Fruit fly (Drosophila melanogaster) whole organism, embryonic: ENCODE results near the gene CG4218.
A peak's percentile ranks its signal among the peaks of the same experiment; 100 is the strongest.

Experiments used
- Antp ChIP-seq: fragments of 200-800 bp; sonication (Bioruptor generic); optimal IDR thresholded peaks from 3 replicates; lab custom pipeline; 2016; ENCODE audit warnings: missing biosample characterization, missing genetic modification characterization
- Awh ChIP-seq: fragments of 200-800 bp; sonication (Bioruptor generic); IDR thresholded peaks from 2 replicates; pipeline ENCODE4, ENCODE4 v1.3.6; 2022; ENCODE audit warnings: missing biosample characterization, missing genetic modification characterization
- CG10147 ChIP-seq: fragments of 200-800 bp; sonication (Bioruptor generic); optimal IDR thresholded peaks from 2 replicates; lab custom pipeline; 2019; ENCODE audit warnings: missing biosample characterization, mild to moderate bottlenecking, missing genetic modification characterization, moderate library complexity
- CG10654 ChIP-seq: fragments of 200-800 bp; sonication (Bioruptor generic); optimal IDR thresholded peaks from 2 replicates; lab custom pipeline; 2016; ENCODE audit warnings: missing biosample characterization, missing genetic modification characterization
- CG12071 ChIP-seq: fragments of 200-800 bp; sonication (Bioruptor generic); optimal IDR thresholded peaks from 3 replicates; lab custom pipeline; 2018; ENCODE audit warnings: missing biosample characterization, mild to moderate bottlenecking, missing genetic modification characterization
- CG12299 ChIP-seq: fragments of 200-800 bp; sonication (Bioruptor generic); optimal IDR thresholded peaks from 2 replicates; lab custom pipeline; 2018; ENCODE audit warnings: missing biosample characterization, mild to moderate bottlenecking, missing genetic modification characterization
- CG12659 ChIP-seq: fragments of 200-800 bp; sonication (Bioruptor generic); optimal IDR thresholded peaks from 3 replicates; lab custom pipeline; 2017; ENCODE audit warnings: mild to moderate bottlenecking, missing biosample characterization, missing genetic modification reagents, missing genetic modification characterization
- CG12744 ChIP-seq: fragments of 200-800 bp; sonication (Bioruptor generic); optimal IDR thresholded peaks from 2 replicates; lab custom pipeline; 2016; ENCODE audit warnings: missing biosample characterization, missing genetic modification characterization
- CG12769 ChIP-seq: fragments of 200-800 bp; sonication (Bioruptor generic); optimal IDR thresholded peaks from 2 replicates; lab custom pipeline; 2019; ENCODE audit warnings: missing biosample characterization, mild to moderate bottlenecking, missing genetic modification characterization, moderate library complexity
- CG13894 ChIP-seq: fragments of 200-800 bp; sonication (Bioruptor generic); optimal IDR thresholded peaks from 3 replicates; lab custom pipeline; 2018; ENCODE audit warnings: missing biosample characterization, mild to moderate bottlenecking, missing genetic modification characterization, moderate library complexity
- CG14710 ChIP-seq: fragments of 200-800 bp; sonication (Bioruptor generic); optimal IDR thresholded peaks from 3 replicates; lab custom pipeline; 2019; ENCODE audit warnings: missing biosample characterization, mild to moderate bottlenecking, missing genetic modification characterization, moderate library complexity
- CG1647 ChIP-seq: fragments of 200-800 bp; sonication (Bioruptor generic); optimal IDR thresholded peaks from 3 replicates; lab custom pipeline; 2016; ENCODE audit warnings: missing biosample characterization, missing genetic modification characterization
- CG16815 ChIP-seq: fragments of 200-800 bp; sonication (Bioruptor generic); optimal IDR thresholded peaks from 3 replicates; lab custom pipeline; 2017; ENCODE audit warnings: missing biosample characterization, mild to moderate bottlenecking, missing genetic modification characterization
- CG1832 ChIP-seq: fragments of 200-800 bp; sonication (Bioruptor generic); optimal IDR thresholded peaks from 2 replicates; lab custom pipeline; 2017; ENCODE audit warnings: missing biosample characterization, mild to moderate bottlenecking, missing genetic modification characterization, inconsistent platforms
- CG2202 ChIP-seq: fragments of 200-800 bp; sonication (Bioruptor generic); optimal IDR thresholded peaks from 2 replicates; lab custom pipeline; 2018; ENCODE audit warnings: missing biosample characterization, mild to moderate bottlenecking, missing genetic modification characterization
- CG2875 ChIP-seq: fragments of 200-800 bp; sonication (Bioruptor generic); optimal IDR thresholded peaks from 2 replicates; lab custom pipeline; 2017; ENCODE audit warnings: missing biosample characterization, mild to moderate bottlenecking, missing genetic modification characterization, missing genetic modification reagents
- CG3281 ChIP-seq: fragments of 200-800 bp; sonication (Bioruptor generic); optimal IDR thresholded peaks from 3 replicates; lab custom pipeline; 2017; ENCODE audit warnings: missing biosample characterization, mild to moderate bottlenecking, missing genetic modification characterization
- CG4617 ChIP-seq: fragments of 200-800 bp; sonication (Bioruptor generic); optimal IDR thresholded peaks from 3 replicates; lab custom pipeline; 2016; ENCODE audit warnings: missing biosample characterization, missing genetic modification characterization, borderline replicate concordance
- CG6175 ChIP-seq: fragments of 200-800 bp; sonication (Bioruptor generic); IDR thresholded peaks from 3 replicates; pipeline ENCODE4 v1.3.6; 2022; ENCODE audit warnings: missing biosample characterization, missing genetic modification characterization
- CG6791 ChIP-seq: fragments of 200-800 bp; sonication (Bioruptor generic); IDR thresholded peaks from 3 replicates; pipeline ENCODE4 v1.3.6; 2022; ENCODE audit warnings: missing biosample characterization, missing genetic modification characterization; ENCODE audit not compliant: partially characterized antibody
- CG8765 ChIP-seq: fragments of 200-800 bp; sonication (Bioruptor generic); IDR thresholded peaks from 2 replicates; pipeline ENCODE4 v1.3.6; 2022; ENCODE audit warnings: missing biosample characterization, missing genetic modification characterization
- Doc3 ChIP-seq: fragments of 200-800 bp; sonication (Bioruptor generic); IDR thresholded peaks from 3 replicates; pipeline ENCODE4 v1.3.6; 2022; ENCODE audit warnings: missing biosample characterization, missing genetic modification characterization; ENCODE audit not compliant: partially characterized antibody
- Eip74EF ChIP-seq, 2 experiments: fragments of 200-800 bp in 1 of 2; fragments of >200 bp in 1 of 2; sonication (Bioruptor generic) in 1 of 2; optimal IDR thresholded peaks; 2 replicates each; lab custom pipeline; 2017 to 2019; ENCODE audit warnings: missing biosample characterization in 2 of 2, missing genetic modification characterization in 2 of 2, mild to moderate bottlenecking in 1 of 2, moderate library complexity in 1 of 2
- Fer1 ChIP-seq: fragments of 200-800 bp; sonication (Bioruptor generic); optimal IDR thresholded peaks from 2 replicates; lab custom pipeline; 2017; ENCODE audit warnings: missing biosample characterization, mild to moderate bottlenecking, missing genetic modification characterization
- Fer3 ChIP-seq: fragments of 200-800 bp; sonication (Bioruptor generic); optimal IDR thresholded peaks from 2 replicates; lab custom pipeline; 2018; ENCODE audit warnings: missing biosample characterization, mild to moderate bottlenecking, missing genetic modification characterization, moderate library complexity
- GATAe ChIP-seq: fragments of 200-800 bp; sonication (Bioruptor generic); conservative IDR thresholded peaks from 2 replicates; pipeline ENCODE4 v1.3.6; 2022; ENCODE audit warnings: missing biosample characterization, missing genetic modification characterization
- Gsc ChIP-seq: fragments of 200-800 bp; sonication (Bioruptor generic); IDR thresholded peaks from 2 replicates; pipeline ENCODE4 v1.3.6; 2022; ENCODE audit warnings: missing biosample characterization, missing genetic modification characterization
- H2.0 ChIP-seq: fragments of 200-800 bp; sonication (Bioruptor generic); IDR thresholded peaks from 2 replicates; pipeline ENCODE4 v1.3.6; 2022; ENCODE audit warnings: missing biosample characterization, missing genetic modification characterization
- HHEX ChIP-seq: fragments of 200-800 bp; sonication (Bioruptor generic); optimal IDR thresholded peaks from 3 replicates; lab custom pipeline; 2017; ENCODE audit warnings: missing biosample characterization, mild to moderate bottlenecking, missing genetic modification characterization, missing genetic modification reagents
- Kr ChIP-seq: fragments of 200-800 bp; sonication (Bioruptor generic); optimal IDR thresholded peaks from 2 replicates; lab custom pipeline; 2017; ENCODE audit warnings: missing biosample characterization, mild to moderate bottlenecking, missing genetic modification characterization
- Mes4 ChIP-seq: fragments of 200-800 bp; sonication (Bioruptor generic); optimal IDR thresholded peaks from 2 replicates; lab custom pipeline; 2016; ENCODE audit warnings: missing biosample characterization, missing genetic modification characterization
- NK7.1 ChIP-seq: fragments of 200-800 bp; sonication (Bioruptor generic); optimal IDR thresholded peaks from 3 replicates; lab custom pipeline; 2016; ENCODE audit warnings: missing biosample characterization, missing genetic modification characterization
- Trl ChIP-seq, 3 experiments: fragments of >200 bp in 2 of 3; fragments of 200-800 bp in 1 of 3; sonication (Bioruptor generic) in 1 of 3; optimal IDR thresholded peaks; 2 replicates in 1 of 3; 3 replicates in 2 of 3; lab custom pipeline; 2016 to 2017; ENCODE audit warnings: missing biosample characterization in 1 of 3, missing genetic modification characterization in 1 of 3
- btn ChIP-seq: fragments of 200-800 bp; sonication (Bioruptor generic); optimal IDR thresholded peaks from 2 replicates; lab custom pipeline; 2016; ENCODE audit warnings: missing biosample characterization, missing genetic modification characterization
- crp ChIP-seq, 2 experiments: fragments of 200-800 bp; sonication (Bioruptor generic); optimal IDR thresholded peaks; 2 replicates in 1 of 2; 3 replicates in 1 of 2; lab custom pipeline; 2017; ENCODE audit warnings: missing biosample characterization in 2 of 2, missing genetic modification characterization in 2 of 2, mild to moderate bottlenecking in 1 of 2, moderate library complexity in 1 of 2
- emc ChIP-seq: fragments of 200-800 bp; sonication (Bioruptor generic); optimal IDR thresholded peaks from 2 replicates; lab custom pipeline; 2016; ENCODE audit warnings: missing biosample characterization, missing genetic modification characterization
- fd96Cb ChIP-seq: fragments of 200-800 bp; sonication (Bioruptor generic); optimal IDR thresholded peaks from 2 replicates; lab custom pipeline; 2018; ENCODE audit warnings: missing biosample characterization, mild to moderate bottlenecking, missing genetic modification characterization, moderate library complexity
- fu2 ChIP-seq: fragments of 200-800 bp; sonication (Bioruptor generic); optimal IDR thresholded peaks from 2 replicates; lab custom pipeline; 2016; ENCODE audit warnings: missing biosample characterization, missing genetic modification characterization
- ham ChIP-seq: fragments of 200-800 bp; sonication (Bioruptor generic); IDR thresholded peaks from 2 replicates; pipeline ENCODE4 v1.3.6; 2022; ENCODE audit warnings: missing biosample characterization, missing genetic modification characterization
- insv ChIP-seq, 2 experiments: fragments of 200-800 bp; sonication (Bioruptor generic); optimal IDR thresholded peaks; 3 replicates each; lab custom pipeline; 2016 to 2018; ENCODE audit warnings: missing biosample characterization in 2 of 2, missing genetic modification characterization in 2 of 2
- kay ChIP-seq: fragments of 200-800 bp; sonication (Bioruptor generic); optimal IDR thresholded peaks from 2 replicates; lab custom pipeline; 2016; ENCODE audit warnings: missing biosample characterization, missing genetic modification characterization
- ken ChIP-seq: fragments of 200-800 bp; sonication (Bioruptor generic); IDR thresholded peaks from 3 replicates; pipeline ENCODE4 v1.3.6; 2022; ENCODE audit warnings: missing biosample characterization, missing genetic modification characterization
- onecut ChIP-seq: fragments of 200-800 bp; sonication (Bioruptor generic); IDR thresholded peaks from 2 replicates; pipeline ENCODE4 v1.3.6; 2022; ENCODE audit warnings: missing biosample characterization, missing genetic modification characterization
- p53 ChIP-seq: fragments of 200-800 bp; sonication (Bioruptor generic); optimal IDR thresholded peaks from 2 replicates; lab custom pipeline; 2016; ENCODE audit warnings: missing biosample characterization, missing genetic modification characterization
- pho ChIP-seq: fragments of 200-800 bp; sonication (Bioruptor generic); optimal IDR thresholded peaks from 2 replicates; lab custom pipeline; 2016; ENCODE audit warnings: missing biosample characterization, missing genetic modification characterization
- scrt ChIP-seq: fragments of 200-800 bp; sonication (Bioruptor generic); optimal IDR thresholded peaks from 2 replicates; lab custom pipeline; 2018; ENCODE audit warnings: missing biosample characterization, mild to moderate bottlenecking, missing genetic modification characterization, moderate library complexity
- tna ChIP-seq: fragments of 200-800 bp; sonication (Bioruptor generic); IDR thresholded peaks from 2 replicates; pipeline ENCODE4 v1.3.6; 2022; ENCODE audit warnings: missing biosample characterization, missing genetic modification characterization; ENCODE audit not compliant: partially characterized antibody
- vvl ChIP-seq: fragments of 200-800 bp; sonication (Bioruptor generic); IDR thresholded peaks from 2 replicates; pipeline ENCODE4 v1.3.6; 2022; ENCODE audit warnings: missing biosample characterization, missing genetic modification characterization

CG4218 gene

dm6 chr2L:14512811-14513389 is 36.0 kb downstream of the CG4218 start (continued):
- TF ChIP-seq CG12769 (peak; percentile 67), btn (GFP tag; lab: Kevin White, UChicago) (peak; percentile 53), CG3281 (peak; percentile 41), CG8765 (GFP tag; lab: Robert Waterston, UW) (peak; percentile 87), Awh (peak; percentile 60; the same call in 1 of the 2 replicates), CG4617 (GFP tag; lab: Kevin White, UChicago) (peak; percentile 55), fd96Cb (tag; lab: Kevin White, UChicago) (peak; percentile 83), Fer3 (tag; lab: Kevin White, UChicago) (peak; percentile 53), GATAe (no peak), ham (no peak), Eip74EF (GFP tag; optimal IDR thresholded peaks at IDR 0.05; lab: Kevin White, UChicago) (peak in 1 of 2 experiments; percentile 44), fu2 (peak; percentile 56), Mes4 (GFP tag; lab: Kevin White, UChicago) (peak; percentile 77), Fer1 (GFP tag; lab: Kevin White, UChicago) (peak; percentile 25), Doc3 (GFP tag; lab: Robert Waterston, UW) (no peak), CG6175 (no peak), CG6791 (GFP tag; lab: Robert Waterston, UW) (0 out of 3 replicates have a peak, but pooled peaks have one; percentile 25), CG10654 (peak; percentile 52), onecut (peak; percentile 53; the same call in 1 of the 2 replicates), pho (peak; percentile 23), CG14710 (peak; percentile 90), Trl (optimal IDR thresholded peaks at IDR 0.05; lab: Kevin White, UChicago) (no peak), Trl (GFP tag; optimal IDR thresholded peaks at IDR 0.05; lab: Kevin White, UChicago) (peak; percentile 86), CG12659 (GFP tag; lab: Kevin White, UChicago) (peak; percentile 45), CG2202 (peak; percentile 87), ken (GFP tag; lab: Robert Waterston, UW) (peak; percentile 55; the same call in 1 of the 3 replicates), tna (GFP tag; lab: Robert Waterston, UW) (no peak), CG10147 (GFP tag; lab: Kevin White, UChicago) (peak; percentile 39), crp (GFP tag; optimal IDR thresholded peaks at IDR 0.05; lab: Kevin White, UChicago) (peak in 1 of 2 experiments; percentile 23), CG1832 (no peak), CG2875 (GFP tag; lab: Kevin White, UChicago) (peak; percentile 76), HHEX (peak; percentile 57), insv (GFP tag; optimal IDR thresholded peaks at IDR 0.05; lab: Kevin White, UChicago) (no peak), Gsc (no peak), CG12299 (no peak), CG12071 (GFP tag; lab: Kevin White, UChicago) (peak; percentile 69), CG12744 (GFP tag; lab: Kevin White, UChicago) (peak; percentile 66), CG13894 (no peak), scrt (peak; percentile 49), CG1647 (peak; percentile 37), H2.0 (GFP tag; lab: Robert Waterston, UW) (peak; percentile 63), Antp (GFP tag; lab: Kevin White, UChicago) (peak; percentile 80), emc (GFP tag; lab: Kevin White, UChicago) (no peak), vvl (GFP tag; lab: Robert Waterston, UW) (peak; percentile 73), NK7.1 (GFP tag; lab: Kevin White, UChicago) (peak; percentile 66), p53 (GFP tag; lab: Kevin White, UChicago) (peak; percentile 27), Kr (GFP tag; lab: Kevin White, UChicago) (peak; percentile 68), CG16815 (peak; percentile 84), kay (GFP tag; lab: Kevin White, UChicago) (peak; percentile 45)
